Worm (Caenorhabditis elegans) whole organism, L1 larva: ENCODE measurements around the gene K07D4.2.

Experiments used
- C04F5.9 ChIP-seq: sonication (generic microtip); optimal IDR thresholded peaks from 2 replicates; lab custom pipeline; 2016; ENCODE audit warnings: missing genetic modification characterization, missing compliant biosample characterization
- C16A3.4 ChIP-seq: fragments of 150-350 bp; optimal IDR thresholded peaks from 2 replicates; lab custom pipeline; 2014; ENCODE audit warnings: missing biosample characterization, missing genetic modification characterization
- F16B12.6 ChIP-seq: fragments of 150-350 bp; optimal IDR thresholded peaks from 2 replicates; lab custom pipeline; 2014; ENCODE audit warnings: missing biosample characterization, missing genetic modification characterization
- aha-1 ChIP-seq: fragments of 150-350 bp; optimal IDR thresholded peaks from 2 replicates; lab custom pipeline; 2014; ENCODE audit warnings: missing biosample characterization, missing genetic modification characterization
- alr-1 ChIP-seq: fragments of 200-800 bp; sonication (Bioruptor generic); optimal IDR thresholded peaks from 2 replicates; lab custom pipeline; 2018; ENCODE audit warnings: borderline replicate concordance, mild to moderate bottlenecking, missing genetic modification characterization, missing compliant biosample characterization
- ama-1 ChIP-seq: fragments of 150-350 bp; optimal IDR thresholded peaks from 2 replicates; lab custom pipeline; 2014
- ceh-90 ChIP-seq: sonication (generic microtip); optimal IDR thresholded peaks from 2 replicates; lab custom pipeline; 2016; ENCODE audit warnings: missing genetic modification characterization, missing compliant biosample characterization
- ces-1 ChIP-seq: fragments of 150-350 bp; optimal IDR thresholded peaks from 2 replicates; lab custom pipeline; 2014; ENCODE audit warnings: missing biosample characterization, missing genetic modification reagents, missing genetic modification characterization
- dpl-1 ChIP-seq, 3 experiments: fragments of 150-350 bp in 2 of 3; sonication (generic microtip) in 1 of 3; optimal IDR thresholded peaks; 2 replicates each; lab custom pipeline; 2014 to 2017; ENCODE audit warnings: missing biosample characterization in 3 of 3, missing genetic modification characterization in 3 of 3, missing genetic modification reagents in 3 of 3
- dsc-1 ChIP-seq: sonication (generic microtip); optimal IDR thresholded peaks from 2 replicates; lab custom pipeline; 2016; ENCODE audit warnings: mild to moderate bottlenecking, missing genetic modification characterization, missing compliant biosample characterization
- efl-1 ChIP-seq, 4 experiments: fragments of 150-350 bp; optimal IDR thresholded peaks in 3 of 4; peaks in 1 of 4; 1 replicate in 1 of 4; 2 replicates in 3 of 4; lab custom pipeline; 2014; ENCODE audit warnings: missing biosample characterization in 2 of 4, missing genetic modification characterization in 2 of 4, missing genetic modification reagents in 2 of 4
- efl-3 ChIP-seq: fragments of 200-800 bp; sonication (Bioruptor generic); optimal IDR thresholded peaks from 2 replicates; lab custom pipeline; 2018; ENCODE audit warnings: mild to moderate bottlenecking, missing genetic modification characterization, missing compliant biosample characterization
- egl-27 ChIP-seq, 2 experiments: fragments of 150-350 bp in 1 of 2; sonication (generic microtip); optimal IDR thresholded peaks; 3 replicates each; lab custom pipeline; 2017 to 2018; ENCODE audit warnings: missing biosample characterization in 2 of 2, missing genetic modification characterization in 2 of 2, missing genetic modification reagents in 2 of 2
- fkh-8 ChIP-seq: sonication (generic microtip); optimal IDR thresholded peaks from 2 replicates; lab custom pipeline; 2016; ENCODE audit warnings: mild to moderate bottlenecking, missing genetic modification characterization, missing compliant biosample characterization
- fos-1 ChIP-seq: fragments of 150-350 bp; optimal IDR thresholded peaks from 2 replicates; lab custom pipeline; 2014; ENCODE audit warnings: missing biosample characterization, missing genetic modification characterization
- grh-1 ChIP-seq: fragments of 200-800 bp; sonication (Bioruptor generic); IDR thresholded peaks from 2 replicates; pipeline ENCODE4 v1.3.6; 2022; ENCODE audit warnings: missing genetic modification reagents, missing genetic modification characterization, missing compliant biosample characterization
- hlh-4 ChIP-seq: sonication (generic microtip); optimal IDR thresholded peaks from 2 replicates; lab custom pipeline; 2016; ENCODE audit warnings: mild to moderate bottlenecking, missing genetic modification characterization, missing compliant biosample characterization
- hpl-2 ChIP-seq: fragments of 150-350 bp; optimal IDR thresholded peaks from 2 replicates; lab custom pipeline; 2014; ENCODE audit warnings: missing biosample characterization, missing genetic modification reagents, missing genetic modification characterization
- isw-1 ChIP-seq: fragments of 200-800 bp; sonication (Bioruptor generic); IDR thresholded peaks from 2 replicates; pipeline ENCODE4 v1.3.6; 2022; ENCODE audit warnings: missing genetic modification characterization, missing compliant biosample characterization
- lin-14 ChIP-seq: fragments of 200-800 bp; sonication (Bioruptor generic); optimal IDR thresholded peaks from 2 replicates; lab custom pipeline; 2018; ENCODE audit warnings: mild to moderate bottlenecking, missing genetic modification characterization, moderate library complexity, missing compliant biosample characterization
- lin-15B ChIP-seq: fragments of 150-350 bp; sonication (generic microtip); optimal IDR thresholded peaks from 3 replicates; lab custom pipeline; 2014; ENCODE audit warnings: missing biosample characterization, missing genetic modification characterization
- lin-35 ChIP-seq, 2 experiments: fragments of 150-350 bp; optimal IDR thresholded peaks; 2 replicates each; lab custom pipeline; 2014; ENCODE audit warnings: missing biosample characterization in 2 of 2, missing genetic modification characterization in 2 of 2, missing genetic modification reagents in 2 of 2
- lin-39 ChIP-seq: fragments of 150-350 bp; optimal IDR thresholded peaks from 2 replicates; lab custom pipeline; 2014; ENCODE audit warnings: missing biosample characterization, missing genetic modification reagents, missing genetic modification characterization
- lir-3 ChIP-seq: sonication (generic microtip); optimal IDR thresholded peaks from 2 replicates; lab custom pipeline; 2016; ENCODE audit warnings: mild to moderate bottlenecking, missing genetic modification characterization, moderate library complexity, missing compliant biosample characterization; ENCODE audit not compliant: poor library complexity
- lsy-2 ChIP-seq, 2 experiments: fragments of 150-350 bp; optimal IDR thresholded peaks; 2 replicates each; lab custom pipeline; 2014; ENCODE audit warnings: missing biosample characterization in 2 of 2, missing genetic modification characterization in 2 of 2
- mdl-1 ChIP-seq, 2 experiments: fragments of 150-350 bp; optimal IDR thresholded peaks; 2 replicates each; lab custom pipeline; 2014 to 2017; ENCODE audit warnings: missing biosample characterization in 2 of 2, missing genetic modification characterization in 2 of 2, inconsistent platforms in 1 of 2
- mep-1 ChIP-seq: fragments of 150-350 bp; optimal IDR thresholded peaks from 2 replicates; lab custom pipeline; 2014; ENCODE audit warnings: missing biosample characterization, missing genetic modification characterization
- nhr-19 ChIP-seq: fragments of 200-800 bp; sonication (Bioruptor generic); conservative IDR thresholded peaks from 2 replicates; pipeline ENCODE4 v1.3.6; 2022; ENCODE audit warnings: missing genetic modification characterization, missing compliant biosample characterization
- nhr-20 ChIP-seq: sonication (generic microtip); optimal IDR thresholded peaks from 2 replicates; lab custom pipeline; 2016; ENCODE audit warnings: mild to moderate bottlenecking, missing genetic modification characterization, missing compliant biosample characterization
- nhr-237 ChIP-seq: fragments of 150-350 bp; optimal IDR thresholded peaks from 2 replicates; lab custom pipeline; 2014; ENCODE audit warnings: missing biosample characterization, missing genetic modification characterization
- nhr-28 ChIP-seq: fragments of 150-350 bp; optimal IDR thresholded peaks from 2 replicates; lab custom pipeline; 2014; ENCODE audit warnings: missing biosample characterization, missing genetic modification characterization
- nhr-71 ChIP-seq: sonication (generic microtip); optimal IDR thresholded peaks from 2 replicates; lab custom pipeline; 2016; ENCODE audit warnings: mild to moderate bottlenecking, missing genetic modification characterization, moderate library complexity, missing compliant biosample characterization
- nhr-76 ChIP-seq: sonication (generic microtip); optimal IDR thresholded peaks from 2 replicates; lab custom pipeline; 2017; ENCODE audit warnings: missing biosample characterization, missing genetic modification characterization
- nhr-77 ChIP-seq: fragments of 150-350 bp; optimal IDR thresholded peaks from 2 replicates; lab custom pipeline; 2014; ENCODE audit warnings: missing biosample characterization, missing genetic modification characterization
- nhr-90 ChIP-seq: sonication (generic microtip); optimal IDR thresholded peaks from 2 replicates; lab custom pipeline; 2016; ENCODE audit warnings: mild to moderate bottlenecking, missing genetic modification characterization, missing compliant biosample characterization; ENCODE audit not compliant: poor library complexity
- pag-3 ChIP-seq: sonication (generic microtip); optimal IDR thresholded peaks from 2 replicates; lab custom pipeline; 2017; ENCODE audit warnings: missing genetic modification characterization, mild to moderate bottlenecking, missing compliant biosample characterization, antibody characterized with exemption, borderline replicate concordance; ENCODE audit not compliant: insufficient read depth
- pax-3 ChIP-seq: fragments of 200-800 bp; sonication (Bioruptor generic); optimal IDR thresholded peaks from 2 replicates; lab custom pipeline; 2018; ENCODE audit warnings: mild to moderate bottlenecking, missing genetic modification characterization, moderate library complexity, missing compliant biosample characterization
- rnt-1 ChIP-seq: sonication (generic microtip); optimal IDR thresholded peaks from 2 replicates; lab custom pipeline; 2016; ENCODE audit warnings: mild to moderate bottlenecking, missing genetic modification characterization, moderate library complexity, missing compliant biosample characterization
- skn-1 ChIP-seq: fragments of 150-350 bp; optimal IDR thresholded peaks from 2 replicates; lab custom pipeline; 2014; ENCODE audit warnings: missing biosample characterization, missing genetic modification characterization
- snu-23 ChIP-seq: sonication (generic microtip); optimal IDR thresholded peaks from 2 replicates; lab custom pipeline; 2016; ENCODE audit warnings: missing genetic modification characterization, missing compliant biosample characterization
- sptf-1 ChIP-seq: fragments of 150-350 bp; optimal IDR thresholded peaks from 2 replicates; lab custom pipeline; 2014; ENCODE audit warnings: missing biosample characterization, missing genetic modification characterization
- swsn-7 ChIP-seq: sonication (generic microtip); optimal IDR thresholded peaks from 2 replicates; lab custom pipeline; 2016; ENCODE audit warnings: missing genetic modification characterization, missing compliant biosample characterization
- tbx-2 ChIP-seq: sonication (generic microtip); optimal IDR thresholded peaks from 2 replicates; lab custom pipeline; 2016; ENCODE audit warnings: missing genetic modification characterization, missing compliant biosample characterization
- unc-130 ChIP-seq: fragments of 150-350 bp; optimal IDR thresholded peaks from 2 replicates; lab custom pipeline; 2017; ENCODE audit warnings: missing biosample characterization, missing genetic modification characterization, inconsistent platforms
- unc-98 ChIP-seq: fragments of 200-800 bp; sonication (Bioruptor generic); IDR thresholded peaks from 2 replicates; pipeline ENCODE4 v1.3.6; 2022; ENCODE audit warnings: missing genetic modification characterization, missing compliant biosample characterization
- xbp-1 ChIP-seq: sonication (generic microtip); optimal IDR thresholded peaks from 2 replicates; lab custom pipeline; 2016; ENCODE audit warnings: missing genetic modification characterization, missing compliant biosample characterization
- zag-1 ChIP-seq: fragments of 150-350 bp; optimal IDR thresholded peaks from 2 replicates; lab custom pipeline; 2014; ENCODE audit warnings: missing biosample characterization, missing genetic modification characterization

The K07D4.2 gene

ce11 chrII:4044349-4044748, 947 bp downstream of the K07D4.2 start, which contains the start of gene rpn-11 (continued):
- TF ChIP-seq ces-1 (GFP tag; lab: Kevin White, UChicago) (no peak), mep-1 (tag; lab: Kevin White, UChicago) (peak; percentile 90), nhr-77 (tag; lab: Kevin White, UChicago) (peak; percentile 76), nhr-19 (peak; percentile 88), lir-3 (peak; percentile 81), xbp-1 (peak; percentile 88), unc-130 (tag; lab: Kevin White, UChicago) (peak; percentile 28), C16A3.4 (peak; percentile 66), grh-1 (peak; percentile 81), fos-1 (tag; lab: Kevin White, UChicago) (peak; percentile 27), F16B12.6 (peak; percentile 98), nhr-76 (no peak), fkh-8 (tag; lab: Kevin White, UChicago) (peak; percentile 84), lin-39 (tag; lab: Kevin White, UChicago) (peak; percentile 45), nhr-90 (tag; lab: Kevin White, UChicago) (peak; percentile 86), pag-3 (no peak), C04F5.9 (tag; lab: Kevin White, UChicago) (peak; percentile 77), efl-3 (peak; percentile 39), lin-14 (GFP tag; lab: Kevin White, UChicago) (peak; percentile 83), egl-27 (tag; optimal IDR thresholded peaks at IDR 0.05; lab: Kevin White, UChicago) (no peak), zag-1 (no peak), skn-1 (tag; lab: Kevin White, UChicago) (peak; percentile 99), nhr-20 (tag; lab: Kevin White, UChicago) (peak; percentile 88), pax-3 (peak; percentile 79), sptf-1 (tag; lab: Kevin White, UChicago) (no peak), alr-1 (tag; lab: Kevin White, UChicago) (no peak), unc-98 (peak; percentile 27; the same call in 1 of the 2 replicates), nhr-237 (tag; lab: Kevin White, UChicago) (peak; percentile 36), nhr-28 (tag; lab: Kevin White, UChicago) (no peak), swsn-7 (tag; lab: Kevin White, UChicago) (peak; percentile 85), lin-15B (tag; lab: Kevin White, UChicago) (peak; percentile 72)

- no peak for TF ChIP-seq mep-1 (tag; lab: Kevin White, UChicago)
- no peak for TF ChIP-seq efl-1 (optimal IDR thresholded peaks at IDR 0.05; lab: Kevin White, UChicago)
- peak in 1 of 2 experiments; percentile 19 for TF ChIP-seq efl-1 (GFP tag; optimal IDR thresholded peaks at IDR 0.05 in 1 of 2; lab: Kevin White, UChicago)
- no peak for TF ChIP-seq hpl-2 (GFP tag; lab: Kevin White, UChicago)
Observed at ce11 chrII:4042696-4043095, 2.6 kb downstream of the K07D4.2 start.

- no peak for TF ChIP-seq nhr-71 (tag; lab: Kevin White, UChicago)
- TF ChIP-seq isw-1 (GFP tag; lab: Robert Waterston, UW) = no peak
- TF ChIP-seq aha-1 (tag; lab: Kevin White, UChicago) = no peak
- no peak for TF ChIP-seq snu-23 (GFP tag; lab: Kevin White, UChicago)
- TF ChIP-seq fos-1 (tag; lab: Kevin White, UChicago) = no peak
- TF ChIP-seq dpl-1 (GFP tag; optimal IDR thresholded peaks at IDR 0.05; lab: Kevin White, UChicago) = no peak
- TF ChIP-seq, all 84 proteins: peak for 0
Observed at ce11 chrII:4040066-4040465, 5.2 kb downstream of the K07D4.2 start.

ce11 chrII:4038541-4038940, 6.8 kb downstream of the K07D4.2 start, which contains the start of gene pqn-48:
Gene pqn-48, plus strand, starts transcription at chrII:4038884.
- TF ChIP-seq efl-3 (no peak), lin-14 (GFP tag; lab: Kevin White, UChicago) (peak; percentile 45), unc-98 (no peak), nhr-19 (0 out of 2 replicates have a peak, but pooled peaks have one; percentile 10), hlh-4 (tag; lab: Kevin White, UChicago) (no peak), lin-35 (GFP tag; optimal IDR thresholded peaks at IDR 0.05; lab: Kevin White, UChicago) (no peak), ceh-90 (tag; lab: Kevin White, UChicago) (no peak), nhr-71 (tag; lab: Kevin White, UChicago) (peak; percentile 13), nhr-90 (tag; lab: Kevin White, UChicago) (no peak), egl-27 (tag; optimal IDR thresholded peaks at IDR 0.05; lab: Kevin White, UChicago) (no peak), ces-1 (GFP tag; lab: Kevin White, UChicago) (no peak), mdl-1 (tag; optimal IDR thresholded peaks at IDR 0.05; lab: Kevin White, UChicago) (no peak), efl-1 (optimal IDR thresholded peaks at IDR 0.05; lab: Kevin White, UChicago) (peak in 1 of 2 experiments; percentile 10), efl-1 (GFP tag; optimal IDR thresholded peaks at IDR 0.05 in 1 of 2; lab: Kevin White, UChicago) (peak in 1 of 2 experiments; percentile 41), ama-1 (lab: Kevin White, UChicago) (no peak), tbx-2 (tag; lab: Kevin White, UChicago) (no peak), lsy-2 (tag; optimal IDR thresholded peaks at IDR 0.05; lab: Kevin White, UChicago) (peak in 1 of 2 experiments; percentile 27), rnt-1 (tag; lab: Kevin White, UChicago) (peak; percentile 52), dsc-1 (peak; percentile 31)
